Worm (Caenorhabditis elegans) whole organism, L4/young adult: Measurements from ENCODE around the gene F17C8.3.
"Not testable (repeated sequence)": the region's sequence is repeated elsewhere in the genome, so short reads cannot be mapped to it uniquely, and the experiment has no call there.

Experiments
- W03F9.2 ChIP-seq: fragments of 150-350 bp; optimal IDR thresholded peaks from 2 replicates; lab custom pipeline; 2014; ENCODE audit warnings: missing biosample characterization, missing genetic modification characterization
- dao-5 ChIP-seq: sonication (generic microtip); optimal IDR thresholded peaks from 2 replicates; lab custom pipeline; 2016; ENCODE audit warnings: missing genotype, missing genetic modification characterization, moderate library complexity, missing compliant biosample characterization
- him-1 ChIP-seq: sonication (generic microtip); optimal IDR thresholded peaks from 2 replicates; lab custom pipeline; 2016; ENCODE audit warnings: missing genotype, missing genetic modification reagents, missing genetic modification characterization, missing compliant biosample characterization

The F17C8.3 gene

DNA sequence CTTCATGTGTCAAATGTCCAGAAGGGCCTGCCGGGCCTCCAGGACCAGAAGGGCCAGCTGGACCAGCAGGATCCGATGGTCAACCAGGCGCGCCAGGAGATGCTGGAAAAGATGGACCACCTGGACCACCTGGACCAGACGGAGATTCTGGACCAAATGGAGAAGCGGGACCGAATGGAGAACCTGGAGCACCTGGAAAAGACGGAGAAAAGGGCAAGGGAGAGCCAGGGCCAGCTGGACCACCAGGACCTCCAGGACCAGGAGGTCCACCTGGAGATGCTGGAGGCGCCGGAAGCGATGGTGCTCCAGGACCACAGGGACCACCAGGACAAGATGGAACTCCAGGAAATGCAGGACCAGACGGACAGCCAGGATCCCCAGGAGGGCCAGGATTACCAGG is 16.9 kb downstream of the F17C8.3 start:
- TF ChIP-seq dao-5 (tag; lab: Kevin White, UChicago) (no peak), W03F9.2 (no peak), him-1 (tag; lab: Kevin White, UChicago) (no peak)

DNA sequence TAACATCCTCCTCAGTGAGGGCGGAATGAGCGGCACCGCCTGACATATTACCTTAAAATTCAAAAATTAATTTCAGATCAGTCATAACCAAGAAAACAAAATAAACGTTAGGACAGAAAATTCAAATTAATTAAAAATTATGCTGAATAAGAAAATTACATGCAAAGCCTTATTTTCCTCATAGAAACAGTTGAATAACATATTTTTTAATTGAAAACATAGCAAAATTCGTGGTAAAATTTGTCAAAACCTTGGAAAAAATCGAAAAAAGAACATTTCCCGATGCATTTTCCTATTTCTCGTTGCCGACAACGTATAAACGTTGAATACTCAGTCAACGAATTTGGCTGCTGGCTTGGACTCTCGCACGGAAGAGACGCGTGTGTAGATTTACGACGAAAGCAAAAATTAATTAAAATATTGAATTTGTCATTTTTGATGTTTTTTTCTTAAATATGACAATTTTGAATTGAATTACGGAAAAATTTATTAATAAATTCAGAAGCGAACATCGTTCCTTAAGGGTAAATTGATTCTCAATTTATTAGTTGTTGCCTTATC is 22.3 kb downstream of the F17C8.3 start, which contains the start of the genes rps-0 and rbg-3:
Gene rps-0, minus strand, starts transcription at position 51 of the 561 bp plus-strand sequence.
Gene rbg-3, plus strand, starts transcription at position 424 of the 561 bp plus-strand sequence.
- no peak for TF ChIP-seq him-1 (tag; lab: Kevin White, UChicago)
- peak; percentile 91 for TF ChIP-seq W03F9.2

DNA sequence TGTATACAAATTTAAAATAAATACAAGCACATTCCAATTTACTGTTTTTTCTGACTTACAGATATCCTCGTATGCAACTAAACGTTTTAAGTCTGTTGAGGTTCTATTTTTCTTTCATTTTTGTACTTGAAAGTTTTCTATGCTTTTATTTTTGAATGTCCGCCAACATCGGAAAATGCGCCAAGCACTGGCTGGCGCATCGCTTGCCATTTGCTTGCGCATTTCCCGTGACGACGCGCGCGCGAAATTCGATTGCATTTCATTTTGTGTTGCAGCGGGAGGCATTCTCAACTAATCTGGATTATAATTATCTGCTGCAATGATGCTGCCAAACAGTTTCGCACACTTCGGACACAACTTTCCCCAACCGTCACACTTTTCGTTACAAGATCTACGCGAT is 25.2 kb downstream of the F17C8.3 start, which contains the start of gene fbxl-2:
Gene fbxl-2, plus strand, starts transcription at position 278 of the 400 bp plus-strand sequence.
- TF ChIP-seq him-1 (tag; lab: Kevin White, UChicago) = peak; percentile 77
- no peak for TF ChIP-seq dao-5 (tag; lab: Kevin White, UChicago)
- TF ChIP-seq W03F9.2 = peak; percentile 91

DNA sequence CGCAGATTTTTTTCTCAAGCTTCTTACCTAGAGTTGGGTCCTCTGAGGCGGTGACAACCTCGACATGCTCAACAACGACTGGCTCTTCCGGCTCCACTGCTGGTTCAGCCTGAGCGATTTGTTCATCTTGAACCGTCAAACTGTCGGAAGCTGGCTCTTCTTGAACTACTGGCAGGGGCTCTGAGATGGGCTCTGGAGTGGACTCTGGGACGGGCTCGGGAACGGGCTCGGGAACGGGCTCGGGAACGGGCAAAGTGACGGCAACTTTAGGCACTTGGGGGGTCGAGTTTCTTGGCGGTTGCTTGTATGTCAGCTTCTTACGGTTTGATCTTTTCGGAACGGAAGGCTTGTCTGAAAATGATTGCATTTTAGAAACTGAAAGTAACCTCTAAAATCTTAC is 31.1 kb downstream of the F17C8.3 start:
- no peak for TF ChIP-seq dao-5 (tag; lab: Kevin White, UChicago)
- TF ChIP-seq him-1 (tag; lab: Kevin White, UChicago) = no peak
- no peak for TF ChIP-seq W03F9.2

DNA sequence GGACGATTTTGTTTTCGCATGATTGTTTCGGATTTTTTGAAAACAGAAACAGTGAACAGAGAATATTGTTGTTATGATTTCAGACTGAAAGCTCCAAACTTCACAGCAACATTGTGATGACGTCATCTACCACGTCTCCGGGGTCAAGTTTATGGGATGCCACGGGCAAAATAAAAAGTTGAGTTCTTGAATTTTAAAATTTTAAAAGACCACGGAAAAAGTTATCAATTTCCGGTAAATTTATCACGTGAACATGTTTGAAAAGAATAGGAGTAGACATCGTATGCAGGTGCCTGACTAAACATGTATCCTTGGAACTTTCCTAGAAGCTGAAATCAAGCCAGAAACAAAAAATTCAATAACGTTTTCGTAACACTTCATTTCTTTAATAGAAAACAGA is 31.8 kb downstream of the F17C8.3 start, which contains the start of gene B0393.4:
Gene B0393.4, minus strand, starts transcription at position 101 of the 400 bp plus-strand sequence.
- TF ChIP-seq him-1 (tag; lab: Kevin White, UChicago) = no peak
- TF ChIP-seq dao-5 (tag; lab: Kevin White, UChicago) = no peak
- no peak for TF ChIP-seq W03F9.2

DNA sequence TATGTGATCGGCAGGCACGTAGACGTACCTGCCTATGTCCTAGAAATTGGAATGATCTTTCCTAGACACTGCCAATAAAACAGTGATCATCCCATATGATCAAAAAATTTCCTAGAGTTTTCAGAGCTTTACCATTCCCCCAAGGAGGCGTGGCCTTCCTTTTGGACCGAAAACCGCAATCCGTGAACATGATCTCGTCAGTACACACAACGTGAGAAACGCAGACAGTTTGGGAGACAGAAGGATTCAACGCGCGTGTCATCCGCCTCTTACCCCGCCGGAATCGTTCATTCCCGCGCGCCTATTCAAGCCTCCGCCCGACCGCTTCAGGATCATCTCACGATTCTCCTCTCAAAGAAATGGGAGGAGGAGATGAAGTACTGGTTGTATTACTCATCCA is 33.7 kb downstream of the F17C8.3 start, which contains the start of gene B0393.5:
Gene B0393.5, plus strand, starts transcription at position 301 of the 400 bp plus-strand sequence.
- no peak for TF ChIP-seq dao-5 (tag; lab: Kevin White, UChicago)
- TF ChIP-seq W03F9.2 = no peak
- TF ChIP-seq him-1 (tag; lab: Kevin White, UChicago) = no peak

DNA sequence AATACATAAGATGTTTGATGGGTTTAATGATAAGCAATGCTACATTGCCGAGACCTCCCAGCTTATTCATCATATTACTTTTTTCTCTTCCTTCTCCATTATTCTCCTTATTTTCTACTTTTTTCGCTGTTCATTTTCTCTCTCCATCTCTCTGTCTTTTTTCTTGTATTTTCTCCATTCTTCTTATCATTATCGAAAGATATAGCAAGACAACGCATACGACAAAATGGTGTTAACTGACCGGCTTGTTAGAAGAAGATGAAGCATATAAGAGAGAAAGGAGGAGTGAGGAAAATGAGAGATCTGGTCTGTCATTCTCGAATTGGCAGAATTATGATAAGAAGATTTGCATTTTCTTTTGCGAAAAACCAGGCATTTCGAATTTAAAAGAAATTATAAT is 35.1 kb downstream of the F17C8.3 start:
- no peak for TF ChIP-seq W03F9.2
- no peak for TF ChIP-seq dao-5 (tag; lab: Kevin White, UChicago)
- no peak for TF ChIP-seq him-1 (tag; lab: Kevin White, UChicago)

DNA sequence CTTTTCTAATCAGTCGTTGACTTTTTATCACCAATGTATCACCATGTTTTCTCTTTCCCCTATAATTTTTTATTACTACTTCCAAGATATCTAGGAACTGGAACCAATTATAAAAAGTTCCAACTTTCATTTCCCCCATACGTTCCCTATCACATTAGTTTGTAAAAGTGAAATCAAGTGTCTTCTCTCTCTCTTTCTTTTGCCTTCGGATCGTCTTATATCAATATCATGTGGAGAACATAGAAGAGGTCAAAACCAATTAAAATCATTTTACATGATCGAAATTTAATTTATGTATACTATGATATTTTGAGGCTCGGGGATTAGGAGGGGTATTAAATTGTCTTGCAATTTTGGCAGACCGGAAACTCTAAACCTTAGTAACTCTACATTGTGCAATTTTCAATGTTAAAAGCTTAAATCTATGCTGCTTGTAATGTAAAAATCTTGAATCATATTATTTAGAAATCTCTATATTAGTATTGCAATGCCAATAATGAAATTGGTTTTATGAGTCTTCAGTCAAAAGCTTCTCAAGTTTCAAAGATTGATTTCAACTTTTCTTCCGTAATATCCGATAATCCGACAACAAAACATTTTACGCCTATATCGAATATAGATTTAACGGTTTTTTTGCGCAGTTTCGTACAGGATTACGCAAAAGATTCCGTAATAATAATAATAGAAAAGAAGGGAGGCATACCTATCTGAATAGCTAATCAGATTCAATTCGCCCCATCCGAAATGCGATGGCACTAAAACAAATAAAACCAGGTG is 36.3 kb downstream of the F17C8.3 start:
- TF ChIP-seq dao-5 (tag; lab: Kevin White, UChicago) (no peak), W03F9.2 (no peak), him-1 (tag; lab: Kevin White, UChicago) (no peak)

DNA sequence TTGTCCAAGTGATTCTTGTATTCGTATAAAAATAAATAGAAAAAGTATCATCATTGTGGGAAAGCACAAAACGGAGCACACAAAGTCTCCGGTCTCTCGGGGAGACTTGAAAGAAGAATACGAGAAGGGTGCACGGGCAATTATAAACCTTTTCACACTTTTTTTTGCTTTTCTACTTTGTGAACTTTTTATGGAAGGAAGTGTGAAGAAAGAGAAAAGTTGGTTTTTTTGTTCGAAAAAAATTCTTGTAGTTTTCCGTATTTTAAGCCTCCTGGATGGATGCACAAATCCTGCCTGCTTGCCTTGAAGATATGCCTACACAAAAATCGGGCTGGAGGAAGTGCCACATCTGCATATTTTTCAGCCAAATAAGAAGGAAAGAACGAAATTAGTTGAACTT is 46.3 kb downstream of the F17C8.3 start, which contains the start of gene B0393.7:
Gene B0393.7, minus strand, starts transcription at position 101 of the 400 bp plus-strand sequence.
- TF ChIP-seq dao-5 (tag; lab: Kevin White, UChicago) (no peak), W03F9.2 (no peak), him-1 (tag; lab: Kevin White, UChicago) (no peak)

DNA sequence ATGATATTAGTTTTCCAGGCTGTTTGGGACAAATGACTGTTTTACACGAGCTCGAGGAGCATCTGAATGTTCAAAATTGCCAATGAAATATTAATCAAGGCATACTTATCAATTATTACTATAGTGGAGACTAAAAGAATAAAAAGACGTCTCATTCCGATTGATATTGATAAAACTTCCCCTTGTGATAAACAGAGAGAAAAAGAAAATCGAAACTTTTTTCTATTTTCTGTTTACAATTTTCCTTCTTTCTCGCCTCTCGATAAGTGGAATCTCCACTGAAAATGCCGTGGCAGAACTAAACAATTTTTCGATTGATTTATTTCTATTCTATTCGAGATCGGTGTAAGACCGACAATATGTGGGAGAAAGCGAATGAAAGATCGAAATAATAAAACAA is 48.1 kb downstream of the F17C8.3 start, which contains the start of gene B0393.9:
Gene B0393.9, minus strand, starts transcription at position 303 of the 400 bp plus-strand sequence.
- TF ChIP-seq W03F9.2 (no peak), dao-5 (tag; lab: Kevin White, UChicago) (no peak), him-1 (tag; lab: Kevin White, UChicago) (no peak)

DNA sequence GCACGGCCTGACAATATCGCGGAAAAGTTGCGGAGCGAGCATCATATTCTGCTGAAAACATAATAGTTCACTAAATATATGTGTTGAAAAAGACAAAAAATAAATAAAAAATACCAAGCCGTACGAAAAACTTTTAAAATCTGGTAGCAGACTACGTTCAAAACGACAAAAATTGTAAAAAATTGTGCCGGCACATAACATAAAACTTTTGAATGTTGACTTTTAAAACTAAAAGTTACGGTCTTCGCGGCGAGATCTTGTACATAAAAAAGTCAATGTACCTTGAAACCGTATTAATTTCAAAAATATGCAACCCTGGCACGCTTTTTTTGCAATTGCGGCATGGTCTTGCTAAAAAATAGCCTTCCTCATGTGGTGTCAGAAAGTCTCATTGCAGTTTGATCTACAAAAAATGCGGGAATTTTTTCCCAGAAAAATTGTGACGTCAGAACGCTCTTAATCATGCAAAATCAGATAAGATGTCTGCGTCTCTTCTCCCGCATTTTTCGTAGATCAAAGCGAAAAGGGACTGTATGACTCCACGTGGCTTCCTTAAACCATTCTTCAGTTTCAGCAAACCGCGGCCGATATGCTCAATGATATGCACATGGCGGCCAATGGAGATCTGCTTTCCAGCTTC is 50.3 kb downstream of the F17C8.3 start, which contains the start of the genes gex-5 and C38D4.10:
Gene gex-5, minus strand, starts transcription at position 51 of the 640 bp plus-strand sequence.
Gene C38D4.10, plus strand, starts transcription at position 590 of the 640 bp plus-strand sequence.
- not testable (repeated sequence) for TF ChIP-seq dao-5 (tag; lab: Kevin White, UChicago); W03F9.2; him-1 (tag; lab: Kevin White, UChicago)
